Fruit fly (Drosophila melanogaster) whole organism, prepupa: Measurements from ENCODE around the gene CG13002.

Experiments
- Blimp-1 ChIP-seq: fragments of 200-800 bp; sonication (Bioruptor generic); optimal IDR thresholded peaks from 3 replicates; lab custom pipeline; 2017; ENCODE audit warnings: missing biosample characterization, missing genetic modification characterization, mild to moderate bottlenecking, moderate library complexity, missing genetic modification reagents
- CG10631 ChIP-seq: fragments of 200-800 bp; sonication (Bioruptor generic); optimal IDR thresholded peaks from 2 replicates; lab custom pipeline; 2016; ENCODE audit warnings: missing biosample characterization, missing genetic modification characterization
- CG11294 ChIP-seq: fragments of 200-800 bp; sonication (Bioruptor generic); IDR thresholded peaks from 2 replicates; pipeline ENCODE4 v1.3.6; 2022; ENCODE audit warnings: missing biosample characterization, missing genetic modification characterization
- CG11762 ChIP-seq: fragments of 200-800 bp; sonication (Bioruptor generic); optimal IDR thresholded peaks from 3 replicates; lab custom pipeline; 2016; ENCODE audit warnings: missing biosample characterization, missing genetic modification characterization; ENCODE audit not compliant: insufficient read depth
- CG1621 ChIP-seq: fragments of 200-800 bp; sonication (Bioruptor generic); optimal IDR thresholded peaks from 3 replicates; lab custom pipeline; 2018; ENCODE audit warnings: missing biosample characterization, mild to moderate bottlenecking, missing genetic modification characterization
- CG3032 ChIP-seq: fragments of 200-800 bp; optimal IDR thresholded peaks from 2 replicates; lab custom pipeline; 2019; ENCODE audit warnings: missing biosample characterization, mild to moderate bottlenecking, missing genetic modification characterization, moderate library complexity
- CG34406 ChIP-seq: fragments of 200-800 bp; sonication (Bioruptor generic); optimal IDR thresholded peaks from 3 replicates; lab custom pipeline; 2016; ENCODE audit warnings: missing biosample characterization, missing genetic modification characterization
- CG6163 ChIP-seq: fragments of 200-800 bp; sonication (Bioruptor generic); IDR thresholded peaks from 3 replicates; pipeline ENCODE4 v1.3.6; 2022; ENCODE audit warnings: missing biosample characterization, missing genetic modification characterization
- CG6276 ChIP-seq: fragments of 200-800 bp; sonication (Bioruptor generic); optimal IDR thresholded peaks from 2 replicates; lab custom pipeline; 2017; ENCODE audit warnings: missing biosample characterization, mild to moderate bottlenecking, missing genetic modification characterization
- CG6792 ChIP-seq: fragments of 200-800 bp; sonication (Bioruptor generic); optimal IDR thresholded peaks from 3 replicates; lab custom pipeline; 2016; ENCODE audit warnings: missing biosample characterization, missing genetic modification characterization
- CG6854 ChIP-seq: fragments of 200-800 bp; sonication (Bioruptor generic); optimal IDR thresholded peaks from 2 replicates; lab custom pipeline; 2017; ENCODE audit warnings: missing biosample characterization, mild to moderate bottlenecking, missing genetic modification characterization
- CG7368 ChIP-seq: fragments of 200-800 bp; sonication (Bioruptor generic); optimal IDR thresholded peaks from 3 replicates; lab custom pipeline; 2016; ENCODE audit warnings: missing biosample characterization, missing genetic modification characterization
- CG8119 ChIP-seq: fragments of 200-800 bp; sonication (Bioruptor generic); IDR thresholded peaks from 3 replicates; pipeline ENCODE4 v1.3.6; 2022; ENCODE audit warnings: missing biosample characterization, missing genetic modification characterization
- CG8632 ChIP-seq: fragments of 200-800 bp; sonication (Bioruptor generic); optimal IDR thresholded peaks from 3 replicates; lab custom pipeline; 2016; ENCODE audit warnings: missing biosample characterization, missing genetic modification characterization
- CG9139 ChIP-seq: fragments of 200-800 bp; sonication (Bioruptor generic); optimal IDR thresholded peaks from 3 replicates; lab custom pipeline; 2017; ENCODE audit warnings: missing biosample characterization, mild to moderate bottlenecking, missing genetic modification characterization
- Eip75B ChIP-seq: fragments of 200-800 bp; sonication (Bioruptor generic); optimal IDR thresholded peaks from 3 replicates; lab custom pipeline; 2016; ENCODE audit warnings: missing biosample characterization, missing genetic modification characterization
- Eip78C ChIP-seq: fragments of 200-800 bp; sonication (Bioruptor generic); peaks from one replicate; lab custom pipeline; 2016; ENCODE audit warnings: missing biosample characterization, missing genetic modification characterization
- Eip93F ChIP-seq: fragments of 200-800 bp; sonication (Bioruptor generic); optimal IDR thresholded peaks from 2 replicates; lab custom pipeline; 2016; ENCODE audit warnings: missing biosample characterization, mild to moderate bottlenecking, missing genetic modification characterization
- Ets96B ChIP-seq: fragments of 200-800 bp; optimal IDR thresholded peaks from 2 replicates; lab custom pipeline; 2019; ENCODE audit warnings: missing biosample characterization, mild to moderate bottlenecking, missing genetic modification characterization, moderate library complexity
- Gug ChIP-seq: fragments of 200-800 bp; sonication (Bioruptor generic); IDR thresholded peaks from 2 replicates; pipeline ENCODE4 v1.3.6; 2022; ENCODE audit warnings: missing biosample characterization, missing genetic modification characterization
- Hr38 ChIP-seq: sonication (Bioruptor generic); optimal IDR thresholded peaks from 2 replicates; lab custom pipeline; 2016; ENCODE audit warnings: missing biosample characterization, missing genetic modification characterization
- Met ChIP-seq: fragments of 200-800 bp; sonication (Bioruptor generic); optimal IDR thresholded peaks from 3 replicates; lab custom pipeline; 2016; ENCODE audit warnings: missing biosample characterization, missing genetic modification characterization
- OdsH ChIP-seq: fragments of 200-800 bp; sonication (Bioruptor generic); optimal IDR thresholded peaks from 3 replicates; lab custom pipeline; 2016; ENCODE audit warnings: missing biosample characterization, missing genetic modification characterization
- Smox ChIP-seq: fragments of 200-800 bp; sonication (Bioruptor generic); optimal IDR thresholded peaks from 3 replicates; lab custom pipeline; 2016; ENCODE audit warnings: missing biosample characterization, missing genetic modification characterization
- Sox102F ChIP-seq: fragments of 200-800 bp; sonication (Bioruptor generic); optimal IDR thresholded peaks from 2 replicates; lab custom pipeline; 2016; ENCODE audit warnings: missing biosample characterization, mild to moderate bottlenecking, missing genetic modification characterization
- Sox14 ChIP-seq: fragments of 200-800 bp; sonication (Bioruptor generic); optimal IDR thresholded peaks from 3 replicates; lab custom pipeline; 2016; ENCODE audit warnings: missing biosample characterization, missing genetic modification characterization
- achi ChIP-seq: fragments of 200-800 bp; sonication (Bioruptor generic); optimal IDR thresholded peaks from 3 replicates; lab custom pipeline; 2016; ENCODE audit warnings: missing biosample characterization, missing genetic modification characterization
- acj6 ChIP-seq: fragments of 200-800 bp; sonication (Bioruptor generic); optimal IDR thresholded peaks from 3 replicates; lab custom pipeline; 2016; ENCODE audit warnings: missing biosample characterization, missing genetic modification characterization
- dac ChIP-seq: fragments of 200-800 bp; sonication (Bioruptor generic); optimal IDR thresholded peaks from 2 replicates; lab custom pipeline; 2017; ENCODE audit warnings: missing biosample characterization, mild to moderate bottlenecking, missing genetic modification characterization
- dsx ChIP-seq: fragments of 200-800 bp; optimal IDR thresholded peaks from 3 replicates; lab custom pipeline; 2019; ENCODE audit warnings: missing biosample characterization, mild to moderate bottlenecking, missing genetic modification characterization, moderate library complexity; ENCODE audit not compliant: poor library complexity, severe bottlenecking
- eg ChIP-seq: fragments of 200-800 bp; sonication (Bioruptor generic); IDR thresholded peaks from 3 replicates; pipeline ENCODE4 v1.3.6; 2022; ENCODE audit warnings: missing biosample characterization, missing genetic modification characterization
- fd59A ChIP-seq: fragments of 200-800 bp; sonication (Bioruptor generic); optimal IDR thresholded peaks from 2 replicates; lab custom pipeline; 2017; ENCODE audit warnings: missing biosample characterization, mild to moderate bottlenecking, missing genetic modification characterization, missing genetic modification reagents
- fd85E ChIP-seq: fragments of 200-800 bp; sonication (Bioruptor generic); optimal IDR thresholded peaks from 3 replicates; lab custom pipeline; 2016; ENCODE audit warnings: missing biosample characterization, missing genetic modification characterization
- fkh ChIP-seq: fragments of 200-800 bp; sonication (Bioruptor generic); optimal IDR thresholded peaks from 3 replicates; lab custom pipeline; 2017; ENCODE audit warnings: missing biosample characterization, mild to moderate bottlenecking, missing genetic modification characterization, moderate library complexity
- lz ChIP-seq: fragments of 200-800 bp; sonication (Bioruptor generic); optimal IDR thresholded peaks from 3 replicates; lab custom pipeline; 2016; ENCODE audit warnings: missing biosample characterization, missing genetic modification characterization
- salr ChIP-seq, 2 experiments: fragments of 200-800 bp; sonication (Bioruptor generic); optimal IDR thresholded peaks; 3 replicates each; lab custom pipeline; 2016 to 2018; ENCODE audit warnings: missing biosample characterization in 2 of 2, missing genetic modification characterization in 2 of 2, mild to moderate bottlenecking in 1 of 2
- spab ChIP-seq: fragments of 200-800 bp; sonication (Bioruptor generic); optimal IDR thresholded peaks from 2 replicates; lab custom pipeline; 2017; ENCODE audit warnings: missing biosample characterization, mild to moderate bottlenecking, missing genetic modification characterization, missing genetic modification reagents
- svp ChIP-seq: fragments of 200-800 bp; sonication (Bioruptor generic); peaks from one replicate; lab custom pipeline; 2016; ENCODE audit warnings: missing biosample characterization, missing genetic modification characterization
- topi ChIP-seq: fragments of 200-800 bp; sonication (Bioruptor generic); optimal IDR thresholded peaks from 3 replicates; lab custom pipeline; 2016; ENCODE audit warnings: missing biosample characterization, missing genetic modification characterization
- vri ChIP-seq: fragments of 200-800 bp; sonication (Bioruptor generic); optimal IDR thresholded peaks from 3 replicates; lab custom pipeline; 2016; ENCODE audit warnings: missing biosample characterization, mild to moderate bottlenecking, missing genetic modification characterization

Gene CG13002

DNA sequence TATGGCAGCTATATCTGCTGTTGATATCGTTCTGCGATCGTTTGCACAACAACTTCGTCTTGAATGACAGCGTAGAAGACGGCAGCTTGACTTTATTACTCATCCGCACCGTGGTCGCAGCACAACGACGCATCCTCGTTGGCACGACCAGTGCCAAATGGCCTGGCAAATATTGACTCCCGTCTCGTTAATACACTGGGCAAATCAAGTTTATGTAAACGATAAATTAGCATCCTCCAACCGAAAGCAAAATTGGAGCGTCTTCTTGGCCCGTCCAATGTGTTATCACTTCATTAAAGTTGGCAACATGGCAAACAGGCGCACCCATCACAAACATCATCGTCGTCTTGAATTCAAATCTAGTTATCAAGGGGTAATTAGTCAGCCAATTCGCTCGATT, 27.9 kb downstream of the CG13002 start (continued):
- TF ChIP-seq Ets96B (tag; lab: Kevin White, UChicago), result no peak
- TF ChIP-seq Eip78C, result peak; percentile 65
- no peak for TF ChIP-seq fd85E (GFP tag; lab: Kevin White, UChicago)
- no peak for TF ChIP-seq Eip75B (GFP tag; lab: Kevin White, UChicago)
- no peak for TF ChIP-seq CG8632 (GFP tag; lab: Kevin White, UChicago)
- no peak for TF ChIP-seq CG7368 (GFP tag; lab: Kevin White, UChicago)
- no peak for TF ChIP-seq eg (GFP tag; lab: Robert Waterston, UW)
- no peak for TF ChIP-seq CG9139 (GFP tag; lab: Kevin White, UChicago)
- TF ChIP-seq Eip93F (GFP tag; lab: Kevin White, UChicago), result no peak
- no peak for TF ChIP-seq lz (GFP tag; lab: Kevin White, UChicago)
- TF ChIP-seq Met (GFP tag; lab: Kevin White, UChicago), result no peak
- no peak for TF ChIP-seq CG8119 (GFP tag; lab: Robert Waterston, UW)
- peak; percentile 1 for TF ChIP-seq CG1621
- no peak for TF ChIP-seq acj6 (GFP tag; lab: Kevin White, UChicago)
- peak; percentile 71 for TF ChIP-seq fkh (GFP tag; lab: Kevin White, UChicago)
- no peak for TF ChIP-seq Blimp-1
- TF ChIP-seq CG11294, result no peak
- no peak for TF ChIP-seq fd59A (GFP tag; lab: Kevin White, UChicago)
- TF ChIP-seq Gug (GFP tag; lab: Robert Waterston, UW), result no peak
- TF ChIP-seq spab (GFP tag; lab: Kevin White, UChicago), result no peak
- no peak for TF ChIP-seq Sox14
- no peak for TF ChIP-seq topi
- TF ChIP-seq CG34406, result no peak
- TF ChIP-seq achi, result no peak
- TF ChIP-seq dsx (GFP tag; lab: Kevin White, UChicago), result no peak
- no peak for TF ChIP-seq OdsH (GFP tag; lab: Kevin White, UChicago)
- no peak for TF ChIP-seq CG6792 (GFP tag; lab: Kevin White, UChicago)
- no peak for TF ChIP-seq CG3032 (tag; lab: Kevin White, UChicago)
- TF ChIP-seq CG6163 (GFP tag; lab: Robert Waterston, UW), result no peak
- no peak for TF ChIP-seq dac (GFP tag; lab: Kevin White, UChicago)
- TF ChIP-seq CG6276 (GFP tag; lab: Kevin White, UChicago), result no peak
- TF ChIP-seq CG6854 (GFP tag; lab: Kevin White, UChicago), result no peak
- no peak for TF ChIP-seq Sox102F (GFP tag; lab: Kevin White, UChicago)
- TF ChIP-seq Hr38 (GFP tag; lab: Kevin White, UChicago), result no peak

DNA sequence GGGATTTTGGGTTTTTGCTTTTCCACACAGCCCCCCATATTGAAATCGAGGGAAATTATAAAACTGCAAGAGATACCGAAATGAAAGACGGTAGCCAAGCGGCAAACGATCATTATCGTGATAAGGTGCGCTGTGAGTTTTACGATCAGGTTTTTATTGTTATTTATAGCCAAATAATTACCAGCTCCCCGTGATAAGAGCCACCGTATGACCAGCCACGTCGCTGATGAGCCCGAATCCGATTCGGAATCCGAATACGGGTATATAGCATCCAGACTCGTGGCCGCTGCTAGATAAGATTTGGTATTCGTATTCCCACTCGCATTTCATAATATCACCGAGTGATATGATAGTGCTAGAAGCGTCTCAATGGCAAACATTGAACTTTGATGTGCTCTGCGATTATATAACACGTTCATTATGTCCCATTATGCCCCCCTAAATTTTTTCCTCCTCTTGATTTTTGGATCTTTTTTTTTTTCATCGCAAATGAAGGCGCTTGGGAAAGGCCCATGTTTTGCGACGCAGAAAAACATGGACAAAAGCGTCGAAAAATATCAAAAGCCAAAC, 29.2 kb downstream of the CG13002 start:
- TF ChIP-seq vri (GFP tag; lab: Kevin White, UChicago), result peak; percentile 70
- no peak for TF ChIP-seq Smox (GFP tag; lab: Kevin White, UChicago)
- TF ChIP-seq svp (GFP tag; lab: Kevin White, UChicago), result peak; percentile 40
- TF ChIP-seq CG11762 (GFP tag; lab: Kevin White, UChicago), result no peak
- no peak for TF ChIP-seq salr (GFP tag; optimal IDR thresholded peaks at IDR 0.05; lab: Kevin White, UChicago)
- TF ChIP-seq CG3032 (tag; lab: Kevin White, UChicago), result no peak
- no peak for TF ChIP-seq CG10631 (GFP tag; lab: Kevin White, UChicago)
